Fruit fly (Drosophila melanogaster): ENCODE results near the gene CG7300.

The CG7300 gene

DNA sequence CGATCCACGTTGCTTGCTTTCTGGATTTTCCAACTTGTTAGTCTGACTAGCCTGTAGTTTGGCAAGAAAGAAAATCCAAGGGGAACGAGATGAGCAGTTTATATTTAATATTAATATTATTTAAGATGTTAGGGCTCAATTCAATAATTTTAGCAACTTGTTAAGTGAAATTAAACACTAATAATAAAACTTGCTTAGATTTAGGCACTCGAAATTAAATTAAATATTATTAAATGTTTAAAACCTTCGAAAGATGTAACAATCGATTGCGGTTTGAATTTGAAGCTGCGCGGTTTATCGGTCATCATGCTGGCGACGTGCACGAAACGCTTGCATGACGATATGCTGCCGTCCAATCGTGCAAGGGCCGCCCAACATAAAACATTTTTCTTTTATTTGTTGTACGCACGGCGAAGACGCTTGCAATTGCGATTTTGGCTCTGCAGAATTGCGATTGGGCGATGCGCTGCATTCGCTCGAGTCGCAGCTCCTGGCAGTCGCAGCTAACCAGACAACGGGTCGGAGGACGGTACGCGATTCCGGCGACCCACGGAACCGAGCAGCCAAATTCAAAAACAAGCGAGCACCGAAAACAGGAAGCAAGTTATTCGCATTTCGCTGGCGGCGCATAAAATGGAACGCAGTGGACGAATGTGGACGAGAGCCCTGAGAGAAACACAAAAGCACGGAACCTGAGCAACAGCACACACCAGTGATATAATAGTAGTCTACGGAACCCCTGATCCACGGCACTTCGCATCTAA lies 39.3 kb upstream of the CG7300 start, which contains the start of the genes Vha16-5 and CG12299 (continued):
- TF ChIP-seq CG14050 (GFP tag; IDR thresholded peaks at IDR 0.05) (peak; percentile 87), gfzf (GFP tag; optimal IDR thresholded peaks at IDR 0.05) (peak; percentile 30), rib (GFP tag; IDR thresholded peaks at IDR 0.05) (peak; percentile 57; the same call in 1 of the 2 replicates), crp (GFP tag; optimal IDR thresholded peaks at IDR 0.05) (peak in 1 of 2 experiments; percentile 57), crc (GFP tag; optimal IDR thresholded peaks at IDR 0.05) (no peak), tin (GFP tag; optimal IDR thresholded peaks at IDR 0.05) (peak; percentile 96), CG12769 (tag; optimal IDR thresholded peaks at IDR 0.05) (no peak), row (GFP tag; IDR thresholded peaks at IDR 0.05) (peak; percentile 83), CG18764 (GFP tag; optimal IDR thresholded peaks at IDR 0.05) (peak; percentile 99), gro (GFP tag; optimal IDR thresholded peaks at IDR 0.05) (peak; percentile 76), zen2 (GFP tag; IDR thresholded peaks at IDR 0.05; ENCODE audit: partially characterized antibody) (peak; percentile 57; the same call in 1 of the 3 replicates), Chrac-16 (GFP tag; optimal IDR thresholded peaks at IDR 0.05) (peak; percentile 85), CG3281 (GFP tag; optimal IDR thresholded peaks at IDR 0.05) (no peak), CG16815 (GFP tag; optimal IDR thresholded peaks at IDR 0.05) (peak; percentile 76), CG2889 (GFP tag; IDR thresholded peaks at IDR 0.05) (peak; percentile 87), CG16863 (GFP tag; optimal IDR thresholded peaks at IDR 0.05) (peak; percentile 83), Abd-B (GFP tag; optimal IDR thresholded peaks at IDR 0.05) (peak; percentile 71), CG9797 (GFP tag; optimal IDR thresholded peaks at IDR 0.05) (peak; percentile 55), Lhr (GFP tag; optimal IDR thresholded peaks at IDR 0.05) (peak; percentile 2), lilli (GFP tag; optimal IDR thresholded peaks at IDR 0.05) (peak; percentile 94), schlank (tag; optimal IDR thresholded peaks at IDR 0.05) (no peak), hb (GFP tag; IDR thresholded peaks at IDR 0.05; ENCODE audit: partially characterized antibody) (peak; percentile 84), ATbp (GFP tag; optimal IDR thresholded peaks at IDR 0.05) (no peak), CG9817 (tag; optimal IDR thresholded peaks at IDR 0.05) (peak; percentile 72), CG5245 (GFP tag; optimal IDR thresholded peaks at IDR 0.05) (peak; percentile 88), Drgx (GFP tag; IDR thresholded peaks at IDR 0.05) (peak; percentile 68), ftz-f1 (GFP tag; optimal IDR thresholded peaks at IDR 0.05) (peak; percentile 68), lbe (GFP tag; optimal IDR thresholded peaks at IDR 0.05) (peak; percentile 73), org-1 (GFP tag; optimal IDR thresholded peaks at IDR 0.05) (peak; percentile 16), slbo (GFP tag; IDR thresholded peaks at IDR 0.05) (peak; percentile 96), CG13123 (GFP tag; optimal IDR thresholded peaks at IDR 0.05) (peak; percentile 76), ac (GFP tag; optimal IDR thresholded peaks at IDR 0.05) (no peak), CG13894 (tag; optimal IDR thresholded peaks at IDR 0.05) (no peak), CG2678 (tag; optimal IDR thresholded peaks at IDR 0.05) (no peak), Blimp-1 (GFP tag; optimal IDR thresholded peaks at IDR 0.05) (peak; percentile 84), zen (tag; optimal IDR thresholded peaks at IDR 0.05) (peak; percentile 94), Sry-δ (GFP tag; optimal IDR thresholded peaks at IDR 0.05) (peak; percentile 71), CG6654 (GFP tag; optimal IDR thresholded peaks at IDR 0.05) (no peak), Med (GFP tag) (peak; percentile 99), ken (GFP tag; IDR thresholded peaks at IDR 0.05) (peak; percentile 98), zfh2 (GFP tag; optimal IDR thresholded peaks at IDR 0.05) (peak; percentile 89), CG8478 (optimal IDR thresholded peaks at IDR 0.05) (no peak), pzg (GFP tag; optimal IDR thresholded peaks at IDR 0.05) (peak; percentile 68), fd3F (GFP tag; optimal IDR thresholded peaks at IDR 0.05) (peak; percentile 32), Neu2 (GFP tag; optimal IDR thresholded peaks at IDR 0.05; ENCODE audit: borderline replicate concordance) (no peak), Ravus (GFP tag; IDR thresholded peaks at IDR 0.05) (peak; percentile 35), CG12299 (tag; optimal IDR thresholded peaks at IDR 0.05) (peak; percentile 31), CG12104 (GFP tag; optimal IDR thresholded peaks at IDR 0.05) (peak; percentile 44), CG10462 (GFP tag; optimal IDR thresholded peaks at IDR 0.05) (peak; percentile 70)
